Fruit fly (Drosophila melanogaster) whole organism, embryonic: ENCODE measurements around the gene CG31287.

Source experiments
- Ada2b ChIP-seq: fragments of 200-800 bp; sonication (Bioruptor generic); IDR thresholded peaks from 2 replicates; pipeline ENCODE4 v1.3.6; 2022; ENCODE audit warnings: missing biosample characterization, missing genetic modification characterization
- Aef1 ChIP-seq: fragments of 200-800 bp; sonication (Bioruptor generic); IDR thresholded peaks from 3 replicates; pipeline ENCODE4 v1.3.6; 2022; ENCODE audit warnings: missing biosample characterization, missing genetic modification characterization
- Awh ChIP-seq: fragments of 200-800 bp; sonication (Bioruptor generic); IDR thresholded peaks from 2 replicates; pipeline ENCODE4, ENCODE4 v1.3.6; 2022; ENCODE audit warnings: missing biosample characterization, missing genetic modification characterization
- Bgb ChIP-seq: fragments of 200-800 bp; sonication (Bioruptor generic); IDR thresholded peaks from 2 replicates; pipeline ENCODE4 v1.3.6; 2022; ENCODE audit warnings: missing biosample characterization, missing genetic modification characterization; ENCODE audit not compliant: partially characterized antibody
- BtbVII ChIP-seq: fragments of 200-800 bp; sonication (Bioruptor generic); optimal IDR thresholded peaks from 3 replicates; lab custom pipeline; 2017; ENCODE audit warnings: missing biosample characterization, mild to moderate bottlenecking, missing genetic modification characterization
- CG10366 ChIP-seq: fragments of 200-800 bp; sonication (Bioruptor generic); IDR thresholded peaks from 2 replicates; pipeline ENCODE4 v1.3.6; 2022; ENCODE audit warnings: missing biosample characterization, missing genetic modification characterization
- CG11093 ChIP-seq: fragments of 200-800 bp; sonication (Bioruptor generic); IDR thresholded peaks from 3 replicates; pipeline ENCODE4 v1.3.6; 2022; ENCODE audit warnings: missing biosample characterization, missing genetic modification characterization
- CG12391 ChIP-seq: fragments of 200-800 bp; sonication (Bioruptor generic); optimal IDR thresholded peaks from 3 replicates; lab custom pipeline; 2018; ENCODE audit warnings: missing biosample characterization, mild to moderate bottlenecking, missing genetic modification characterization, moderate library complexity
- CG13424 ChIP-seq: fragments of 200-800 bp; sonication (Bioruptor generic); optimal IDR thresholded peaks from 2 replicates; lab custom pipeline; 2019; ENCODE audit warnings: missing biosample characterization, mild to moderate bottlenecking, missing genetic modification characterization, moderate library complexity
- CG13775 ChIP-seq: fragments of 200-800 bp; sonication (Bioruptor generic); optimal IDR thresholded peaks from 3 replicates; lab custom pipeline; 2017; ENCODE audit warnings: missing biosample characterization, mild to moderate bottlenecking, missing genetic modification characterization
- CG15011 ChIP-seq: fragments of 200-800 bp; sonication (Bioruptor generic); optimal IDR thresholded peaks from 3 replicates; lab custom pipeline; 2018; ENCODE audit warnings: missing biosample characterization, mild to moderate bottlenecking, missing genetic modification characterization
- CG17612 ChIP-seq: fragments of 200-800 bp; sonication (Bioruptor generic); IDR thresholded peaks from 2 replicates; pipeline ENCODE4 v1.3.6; 2022; ENCODE audit warnings: missing biosample characterization, missing genetic modification characterization
- CG3407 ChIP-seq: fragments of 200-800 bp; sonication (Bioruptor generic); optimal IDR thresholded peaks from 2 replicates; lab custom pipeline; 2018; ENCODE audit warnings: missing biosample characterization, mild to moderate bottlenecking, missing genetic modification characterization
- CG43689 ChIP-seq: fragments of 200-800 bp; sonication (Bioruptor generic); IDR thresholded peaks from 2 replicates; pipeline ENCODE4 v1.3.6; 2022; ENCODE audit warnings: missing biosample characterization, missing genetic modification characterization
- CG4820 ChIP-seq: fragments of 200-800 bp; sonication (Bioruptor generic); optimal IDR thresholded peaks from 3 replicates; lab custom pipeline; 2016; ENCODE audit warnings: missing biosample characterization, missing genetic modification characterization
- CG5180 ChIP-seq: fragments of 200-800 bp; sonication (Bioruptor generic); optimal IDR thresholded peaks from 3 replicates; lab custom pipeline; 2017; ENCODE audit warnings: missing biosample characterization, missing genetic modification characterization, mild to moderate bottlenecking, moderate library complexity, missing genetic modification reagents
- CG6175 ChIP-seq: fragments of 200-800 bp; sonication (Bioruptor generic); IDR thresholded peaks from 3 replicates; pipeline ENCODE4 v1.3.6; 2022; ENCODE audit warnings: missing biosample characterization, missing genetic modification characterization
- CG6791 ChIP-seq: fragments of 200-800 bp; sonication (Bioruptor generic); IDR thresholded peaks from 3 replicates; pipeline ENCODE4 v1.3.6; 2022; ENCODE audit warnings: missing biosample characterization, missing genetic modification characterization; ENCODE audit not compliant: partially characterized antibody
- CG6813 ChIP-seq: fragments of 200-800 bp; sonication (Bioruptor generic); optimal IDR thresholded peaks from 2 replicates; lab custom pipeline; 2017; ENCODE audit warnings: missing biosample characterization, missing genetic modification characterization, mild to moderate bottlenecking, moderate library complexity, missing genetic modification reagents
- CG7372 ChIP-seq: fragments of 200-800 bp; sonication (Bioruptor generic); IDR thresholded peaks from 2 replicates; pipeline ENCODE4 v1.3.6; 2022; ENCODE audit warnings: missing biosample characterization, missing genetic modification characterization
- CG8478 ChIP-seq: fragments of >200 bp; optimal IDR thresholded peaks from 2 replicates; lab custom pipeline; 2018
- CG9727 ChIP-seq: fragments of 200-800 bp; sonication (Bioruptor generic); optimal IDR thresholded peaks from 3 replicates; lab custom pipeline; 2017; ENCODE audit warnings: missing biosample characterization, mild to moderate bottlenecking, missing genetic modification characterization
- CoRest ChIP-seq: fragments of 200-800 bp; sonication (Bioruptor generic); optimal IDR thresholded peaks from 3 replicates; lab custom pipeline; 2018; ENCODE audit warnings: missing biosample characterization, mild to moderate bottlenecking, missing genetic modification characterization, moderate library complexity
- CrebB ChIP-seq: fragments of 200-800 bp; sonication (Bioruptor generic); optimal IDR thresholded peaks from 3 replicates; lab custom pipeline; 2018; ENCODE audit warnings: missing biosample characterization, mild to moderate bottlenecking, missing genetic modification characterization
- Doc3 ChIP-seq: fragments of 200-800 bp; sonication (Bioruptor generic); IDR thresholded peaks from 3 replicates; pipeline ENCODE4 v1.3.6; 2022; ENCODE audit warnings: missing biosample characterization, missing genetic modification characterization; ENCODE audit not compliant: partially characterized antibody
- Fer3 ChIP-seq: fragments of 200-800 bp; sonication (Bioruptor generic); optimal IDR thresholded peaks from 2 replicates; lab custom pipeline; 2018; ENCODE audit warnings: missing biosample characterization, mild to moderate bottlenecking, missing genetic modification characterization, moderate library complexity
- Hmr ChIP-seq: fragments of 200-800 bp; sonication (Bioruptor generic); optimal IDR thresholded peaks from 3 replicates; lab custom pipeline; 2017; ENCODE audit warnings: mild to moderate bottlenecking, missing biosample characterization, missing genetic modification reagents, missing genetic modification characterization
- Opbp ChIP-seq: fragments of 200-800 bp; sonication (Bioruptor generic); IDR thresholded peaks from 3 replicates; pipeline ENCODE4 v1.3.6; 2022; ENCODE audit warnings: missing biosample characterization, missing genetic modification characterization; ENCODE audit not compliant: partially characterized antibody
- Scr ChIP-seq: fragments of 200-800 bp; sonication (Bioruptor generic); IDR thresholded peaks from 2 replicates; pipeline ENCODE4 v1.3.6; 2022; ENCODE audit warnings: missing biosample characterization, missing genetic modification characterization; ENCODE audit not compliant: partially characterized antibody
- Sry-δ ChIP-seq: fragments of 200-800 bp; sonication (Bioruptor generic); optimal IDR thresholded peaks from 2 replicates; lab custom pipeline; 2016; ENCODE audit warnings: missing biosample characterization, missing genetic modification characterization
- Ssrp ChIP-seq: fragments of 200-800 bp; sonication (Bioruptor generic); optimal IDR thresholded peaks from 2 replicates; lab custom pipeline; 2018; ENCODE audit warnings: missing biosample characterization, mild to moderate bottlenecking, missing genetic modification characterization, moderate library complexity
- YL-1 ChIP-seq: fragments of 200-800 bp; sonication (Bioruptor generic); optimal IDR thresholded peaks from 3 replicates; lab custom pipeline; 2017; ENCODE audit warnings: missing biosample characterization, mild to moderate bottlenecking, missing genetic modification characterization
- ac ChIP-seq: fragments of 200-800 bp; sonication (Bioruptor generic); optimal IDR thresholded peaks from 3 replicates; lab custom pipeline; 2017; ENCODE audit warnings: missing biosample characterization, mild to moderate bottlenecking, missing genetic modification characterization
- cg ChIP-seq: fragments of 200-800 bp; sonication (Bioruptor generic); optimal IDR thresholded peaks from 3 replicates; lab custom pipeline; 2019; ENCODE audit warnings: missing biosample characterization, mild to moderate bottlenecking, missing genetic modification characterization, moderate library complexity
- dimm ChIP-seq: fragments of 200-800 bp; sonication (Bioruptor generic); IDR thresholded peaks from 2 replicates; pipeline ENCODE4 v1.3.6; 2022; ENCODE audit warnings: missing biosample characterization, missing genetic modification characterization
- dmrt99B ChIP-seq: fragments of 200-800 bp; sonication (Bioruptor generic); optimal IDR thresholded peaks from 2 replicates; lab custom pipeline; 2018; ENCODE audit warnings: missing biosample characterization, mild to moderate bottlenecking, missing genetic modification characterization, moderate library complexity
- emc ChIP-seq: fragments of 200-800 bp; sonication (Bioruptor generic); optimal IDR thresholded peaks from 2 replicates; lab custom pipeline; 2016; ENCODE audit warnings: missing biosample characterization, missing genetic modification characterization
- ftz-f1 ChIP-seq: fragments of 200-800 bp; sonication (Bioruptor generic); optimal IDR thresholded peaks from 2 replicates; lab custom pipeline; 2016; ENCODE audit warnings: missing biosample characterization, missing genetic modification characterization
- hkb ChIP-seq, 2 experiments: fragments of 200-800 bp in 1 of 2; fragments of >200 bp in 1 of 2; sonication (Bioruptor generic) in 1 of 2; IDR thresholded peaks in 1 of 2; optimal IDR thresholded peaks in 1 of 2; 2 replicates each; pipeline versions ENCODE4 v1.3.6 to Lab custom; 2017 to 2022; ENCODE audit warnings: missing biosample characterization in 1 of 2, missing genetic modification characterization in 1 of 2
- hth ChIP-seq: fragments of >200 bp; optimal IDR thresholded peaks from 2 replicates; lab custom pipeline; 2017; ENCODE audit warnings: inconsistent platforms
- lab ChIP-seq: fragments of 200-800 bp; sonication (Bioruptor generic); optimal IDR thresholded peaks from 3 replicates; lab custom pipeline; 2017; ENCODE audit warnings: missing biosample characterization, missing genetic modification characterization, mild to moderate bottlenecking, moderate library complexity, missing genetic modification reagents
- nerfin-1 ChIP-seq: fragments of 200-800 bp; sonication (Bioruptor generic); optimal IDR thresholded peaks from 3 replicates; lab custom pipeline; 2019; ENCODE audit warnings: missing biosample characterization, mild to moderate bottlenecking, missing genetic modification characterization, moderate library complexity
- oc ChIP-seq: fragments of 200-800 bp; sonication (Bioruptor generic); optimal IDR thresholded peaks from 2 replicates; lab custom pipeline; 2018; ENCODE audit warnings: missing biosample characterization, mild to moderate bottlenecking, missing genetic modification characterization, moderate library complexity
- org-1 ChIP-seq: fragments of 200-800 bp; sonication (Bioruptor generic); optimal IDR thresholded peaks from 2 replicates; lab custom pipeline; 2017; ENCODE audit warnings: missing biosample characterization, missing genetic modification characterization
- phol ChIP-seq: fragments of 200-800 bp; sonication (Bioruptor generic); optimal IDR thresholded peaks from 3 replicates; lab custom pipeline; 2018; ENCODE audit warnings: missing biosample characterization, mild to moderate bottlenecking, missing genetic modification characterization, moderate library complexity
- salm ChIP-seq: fragments of 200-800 bp; sonication (Bioruptor generic); optimal IDR thresholded peaks from 2 replicates; lab custom pipeline; 2018; ENCODE audit warnings: missing biosample characterization, mild to moderate bottlenecking, missing genetic modification characterization
- schlank ChIP-seq: fragments of 200-800 bp; sonication (Bioruptor generic); optimal IDR thresholded peaks from 2 replicates; lab custom pipeline; 2018; ENCODE audit warnings: missing biosample characterization, mild to moderate bottlenecking, missing genetic modification characterization
- vfl ChIP-seq: fragments of 200-800 bp; sonication (Bioruptor generic); optimal IDR thresholded peaks from 2 replicates; lab custom pipeline; 2016; ENCODE audit warnings: missing biosample characterization, missing genetic modification characterization

CG31287 gene

DNA sequence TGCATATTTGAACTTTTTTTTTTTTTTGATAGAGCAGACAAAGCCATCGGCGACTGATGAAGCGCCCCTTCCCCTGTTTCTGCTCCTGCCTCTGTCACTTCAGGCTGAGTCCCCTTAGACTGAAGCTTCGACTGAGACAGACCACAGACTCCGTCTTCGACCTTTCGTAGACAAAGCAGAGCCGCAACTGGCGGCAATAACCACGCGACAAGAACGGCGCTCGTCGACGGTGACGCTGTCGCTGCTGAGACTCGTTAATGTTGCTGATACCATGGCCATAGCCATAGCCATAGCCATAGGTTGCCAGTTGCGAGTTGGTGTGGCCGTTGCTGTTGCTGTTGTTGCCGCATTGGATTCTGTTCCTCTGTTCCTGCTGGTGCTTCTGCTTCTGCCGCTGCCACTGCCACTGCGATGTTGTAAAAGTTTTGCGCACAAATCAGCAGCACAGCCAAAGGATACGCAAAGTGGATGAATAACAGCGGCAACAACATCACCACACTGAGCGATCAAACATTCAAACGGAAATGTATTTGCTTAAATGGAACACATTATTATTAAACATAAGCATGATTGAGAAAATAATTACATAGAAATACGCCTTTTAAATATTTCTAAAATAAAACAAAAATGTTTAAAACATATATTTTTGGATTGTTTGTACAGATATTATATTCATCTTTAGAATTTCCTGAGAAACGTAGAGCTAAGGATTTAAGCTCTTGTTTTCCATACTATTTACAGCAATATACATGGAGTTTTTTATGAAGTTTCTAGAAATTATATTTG is 20.3 kb downstream of the CG31287 start (continued):
- no peak for TF ChIP-seq ac (GFP tag; lab: Kevin White, UChicago)
- TF ChIP-seq CrebB (tag; lab: Kevin White, UChicago): peak; percentile 18
- peak; percentile 73 for TF ChIP-seq CG5180
- TF ChIP-seq oc (tag; lab: Kevin White, UChicago): no peak
- peak; percentile 39 for TF ChIP-seq org-1 (GFP tag; lab: Kevin White, UChicago)
- peak; percentile 26 for TF ChIP-seq CG12391 (tag; lab: Kevin White, UChicago)
- no peak for TF ChIP-seq CG4820 (GFP tag; lab: Kevin White, UChicago)
- TF ChIP-seq Hmr (GFP tag; lab: Kevin White, UChicago): peak; percentile 42
- no peak for TF ChIP-seq schlank (tag; lab: Kevin White, UChicago)
- no peak for TF ChIP-seq emc
- peak; percentile 16 for TF ChIP-seq Fer3
- TF ChIP-seq Ssrp (tag; lab: Kevin White, UChicago): peak; percentile 35
- no peak for TF ChIP-seq CG8478 (lab: Kevin White, UChicago)
- peak; percentile 39 for TF ChIP-seq CoRest (tag; lab: Kevin White, UChicago)
- TF ChIP-seq Aef1 (GFP tag; lab: Robert Waterston, UW): no peak
- peak; percentile 80 for TF ChIP-seq CG6175 (GFP tag; lab: Robert Waterston, UW)
- peak; percentile 60 for TF ChIP-seq CG9727 (GFP tag; lab: Kevin White, UChicago)
- TF ChIP-seq cg (GFP tag; lab: Kevin White, UChicago): peak; percentile 15
- no peak for TF ChIP-seq Scr
- peak; percentile 25 for TF ChIP-seq CG15011 (GFP tag; lab: Kevin White, UChicago)
- TF ChIP-seq ftz-f1 (GFP tag; lab: Kevin White, UChicago): peak; percentile 44
- no peak for TF ChIP-seq CG6813 (GFP tag; lab: Kevin White, UChicago)
- TF ChIP-seq vfl (GFP tag; lab: Kevin White, UChicago): no peak
- no peak for TF ChIP-seq hth (lab: Kevin White, UChicago)
- TF ChIP-seq phol (tag; lab: Kevin White, UChicago): peak; percentile 53
- peak; percentile 72 for TF ChIP-seq dmrt99B (tag; lab: Kevin White, UChicago)
- no peak for TF ChIP-seq Doc3 (GFP tag; lab: Robert Waterston, UW)
- TF ChIP-seq hkb (optimal IDR thresholded peaks at IDR 0.05; lab: Kevin White, UChicago): no peak
- TF ChIP-seq hkb (GFP tag; IDR thresholded peaks at IDR 0.05; lab: Robert Waterston, UW): peak; percentile 9; the same call in 1 of the 2 replicates
- TF ChIP-seq BtbVII (GFP tag; lab: Kevin White, UChicago): peak; percentile 43
- TF ChIP-seq CG11093 (GFP tag; lab: Robert Waterston, UW): no peak
- TF ChIP-seq CG13424 (tag; lab: Kevin White, UChicago): peak; percentile 55
- TF ChIP-seq dimm (GFP tag; lab: Robert Waterston, UW): no peak
- TF ChIP-seq lab (GFP tag; lab: Kevin White, UChicago): peak; percentile 43
- TF ChIP-seq nerfin-1 (tag; lab: Kevin White, UChicago): peak; percentile 8
- TF ChIP-seq Opbp: peak; percentile 60; the same call in 2 of the 3 replicates
- peak; percentile 5; the same call in 1 of the 2 replicates for TF ChIP-seq CG7372
- no peak for TF ChIP-seq CG43689 (GFP tag; lab: Robert Waterston, UW)
- TF ChIP-seq salm (tag; lab: Kevin White, UChicago): no peak
- no peak for TF ChIP-seq Ada2b
- no peak for TF ChIP-seq CG17612 (GFP tag; lab: Robert Waterston, UW)
- TF ChIP-seq CG3407 (GFP tag; lab: Kevin White, UChicago): no peak
- peak; percentile 49 for TF ChIP-seq Bgb (GFP tag; lab: Robert Waterston, UW)
- TF ChIP-seq CG6791 (GFP tag; lab: Robert Waterston, UW): peak; percentile 52; the same call in 1 of the 3 replicates
- no peak for TF ChIP-seq Sry-δ (GFP tag; lab: Kevin White, UChicago)
- TF ChIP-seq YL-1 (GFP tag; lab: Kevin White, UChicago): no peak
- TF ChIP-seq CG13775: peak; percentile 20
- TF ChIP-seq CG10366: 0 out of 2 replicates have a peak, but pooled peaks have one; percentile 8
- TF ChIP-seq Awh (GFP tag; lab: Robert Waterston, UW): peak; percentile 44; the same call in 1 of the 2 replicates
